Worm (Caenorhabditis elegans) whole organism, L3 larva: ENCODE results near the gene Y73F8A.23.

Source experiments
- R02D3.7 ChIP-seq: fragments of 150-350 bp; optimal IDR thresholded peaks from 2 replicates; lab custom pipeline; 2014; ENCODE audit warnings: missing biosample characterization, missing genetic modification characterization
- ZK546.5 ChIP-seq: sonication (generic microtip); optimal IDR thresholded peaks from 2 replicates; lab custom pipeline; 2017; ENCODE audit warnings: missing biosample characterization, missing genetic modification characterization
- aly-2 ChIP-seq: fragments of 150-350 bp; optimal IDR thresholded peaks from 2 replicates; lab custom pipeline; 2014; ENCODE audit warnings: missing biosample characterization, missing genetic modification characterization
- ama-1 ChIP-seq: fragments of 150-350 bp; optimal IDR thresholded peaks from 2 replicates; lab custom pipeline; 2018
- ceh-16 ChIP-seq: sonication (generic microtip); optimal IDR thresholded peaks from 2 replicates; lab custom pipeline; 2017; ENCODE audit warnings: missing biosample characterization, missing genetic modification characterization
- ceh-28 ChIP-seq: fragments of 150-350 bp; optimal IDR thresholded peaks from 2 replicates; lab custom pipeline; 2014; ENCODE audit warnings: missing biosample characterization, missing genetic modification reagents, missing genetic modification characterization
- ceh-82 ChIP-seq: fragments of 150-350 bp; optimal IDR thresholded peaks from 2 replicates; lab custom pipeline; 2014; ENCODE audit warnings: missing biosample characterization, missing genetic modification characterization
- ceh-9 ChIP-seq: sonication (generic microtip); optimal IDR thresholded peaks from 2 replicates; lab custom pipeline; 2018; ENCODE audit warnings: missing biosample characterization, missing genetic modification characterization
- daf-12 ChIP-seq: fragments of 150-350 bp; optimal IDR thresholded peaks from 2 replicates; lab custom pipeline; 2014; ENCODE audit warnings: missing biosample characterization, missing genetic modification reagents, missing genetic modification characterization
- egl-27 ChIP-seq: sonication (generic microtip); optimal IDR thresholded peaks from 4 replicates; lab custom pipeline; 2017; ENCODE audit warnings: missing biosample characterization, missing genetic modification reagents, missing genetic modification characterization
- egl-5 ChIP-seq: fragments of 150-350 bp; optimal IDR thresholded peaks from 2 replicates; lab custom pipeline; 2017; ENCODE audit warnings: missing biosample characterization, missing genetic modification reagents, missing genetic modification characterization, inconsistent platforms
- elt-1 ChIP-seq: fragments of 150-350 bp; optimal IDR thresholded peaks from 2 replicates; lab custom pipeline; 2014; ENCODE audit warnings: missing biosample characterization, missing genetic modification characterization
- elt-2 ChIP-seq: sonication (generic microtip); optimal IDR thresholded peaks from 2 replicates; lab custom pipeline; 2016; ENCODE audit warnings: missing genetic modification reagents, mild to moderate bottlenecking, missing genetic modification characterization, missing compliant biosample characterization
- elt-3 ChIP-seq, 3 experiments: fragments of 150-350 bp in 1 of 3; sonication (generic microtip) in 2 of 3; optimal IDR thresholded peaks; 2 replicates in 2 of 3; 4 replicates in 1 of 3; lab custom pipeline; 2014 to 2017; ENCODE audit warnings: missing biosample characterization in 3 of 3, missing genetic modification characterization in 3 of 3
- eor-1 ChIP-seq, 2 experiments: fragments of 150-350 bp; optimal IDR thresholded peaks; 2 replicates each; lab custom pipeline; 2014 to 2018; ENCODE audit warnings: missing biosample characterization in 2 of 2, missing genetic modification characterization in 2 of 2
- fkh-10 ChIP-seq: sonication (generic microtip); optimal IDR thresholded peaks from 2 replicates; lab custom pipeline; 2017; ENCODE audit warnings: missing biosample characterization, missing genetic modification reagents, missing genetic modification characterization
- fkh-2 ChIP-seq: fragments of 150-350 bp; optimal IDR thresholded peaks from 2 replicates; lab custom pipeline; 2014; ENCODE audit warnings: missing biosample characterization, missing genetic modification reagents, missing genetic modification characterization
- fos-1 ChIP-seq: fragments of 150-350 bp; optimal IDR thresholded peaks from 2 replicates; lab custom pipeline; 2014; ENCODE audit warnings: missing biosample characterization, missing genetic modification characterization
- hmg-11 ChIP-seq: sonication (generic microtip); optimal IDR thresholded peaks from 2 replicates; lab custom pipeline; 2016; ENCODE audit warnings: missing genetic modification characterization, missing compliant biosample characterization
- jun-1 ChIP-seq: fragments of 150-350 bp; optimal IDR thresholded peaks from 2 replicates; lab custom pipeline; 2014; ENCODE audit warnings: missing biosample characterization, missing genetic modification reagents, missing genetic modification characterization
- lin-15B ChIP-seq: fragments of 150-350 bp; optimal IDR thresholded peaks from 2 replicates; lab custom pipeline; 2014; ENCODE audit warnings: missing biosample characterization, missing genetic modification characterization
- lin-39 ChIP-seq: fragments of 150-350 bp; optimal IDR thresholded peaks from 2 replicates; lab custom pipeline; 2018; ENCODE audit warnings: missing biosample characterization, missing genetic modification reagents, missing genetic modification characterization
- lsy-12 ChIP-seq: sonication (generic microtip); optimal IDR thresholded peaks from 2 replicates; lab custom pipeline; 2016; ENCODE audit warnings: mild to moderate bottlenecking, missing genetic modification characterization, missing compliant biosample characterization
- mdl-1 ChIP-seq: fragments of 150-350 bp; optimal IDR thresholded peaks from 2 replicates; lab custom pipeline; 2014; ENCODE audit warnings: missing biosample characterization, missing genetic modification characterization
- mml-1 ChIP-seq: fragments of 150-350 bp; sonication (generic microtip); optimal IDR thresholded peaks from 3 replicates; lab custom pipeline; 2014; ENCODE audit warnings: missing biosample characterization, missing genetic modification characterization
- nfya-1 ChIP-seq: sonication (generic microtip); optimal IDR thresholded peaks from 2 replicates; lab custom pipeline; 2017; ENCODE audit warnings: missing genetic modification characterization, mild to moderate bottlenecking, missing compliant biosample characterization, antibody characterized with exemption, moderate library complexity; ENCODE audit not compliant: insufficient read depth
- nhr-11 ChIP-seq: fragments of 150-350 bp; optimal IDR thresholded peaks from 2 replicates; lab custom pipeline; 2014; ENCODE audit warnings: missing biosample characterization, missing genetic modification characterization
- nhr-12 ChIP-seq: fragments of 150-350 bp; optimal IDR thresholded peaks from 2 replicates; lab custom pipeline; 2014; ENCODE audit warnings: missing biosample characterization, missing genetic modification characterization
- nhr-23 ChIP-seq: fragments of 150-350 bp; optimal IDR thresholded peaks from 2 replicates; lab custom pipeline; 2014; ENCODE audit warnings: missing biosample characterization, missing genetic modification reagents, missing genetic modification characterization
- nhr-237 ChIP-seq: fragments of 150-350 bp; optimal IDR thresholded peaks from 2 replicates; lab custom pipeline; 2014; ENCODE audit warnings: missing biosample characterization, missing genetic modification characterization
- nhr-25 ChIP-seq: sonication (generic microtip); optimal IDR thresholded peaks from 2 replicates; lab custom pipeline; 2017; ENCODE audit warnings: missing biosample characterization, missing genetic modification characterization
- nhr-28 ChIP-seq: fragments of 150-350 bp; optimal IDR thresholded peaks from 2 replicates; lab custom pipeline; 2014; ENCODE audit warnings: missing biosample characterization, missing genetic modification characterization
- nhr-43 ChIP-seq: sonication (generic microtip); optimal IDR thresholded peaks from 2 replicates; lab custom pipeline; 2016; ENCODE audit warnings: mild to moderate bottlenecking, missing genetic modification characterization, missing compliant biosample characterization; ENCODE audit not compliant: poor library complexity, severe bottlenecking
- nhr-67 ChIP-seq: fragments of 150-350 bp; optimal IDR thresholded peaks from 2 replicates; lab custom pipeline; 2014; ENCODE audit warnings: missing biosample characterization, missing genetic modification characterization
- nhr-76 ChIP-seq: fragments of 150-350 bp; sonication (generic microtip); optimal IDR thresholded peaks from 5 replicates; lab custom pipeline; 2014; ENCODE audit warnings: missing biosample characterization, missing genetic modification characterization
- nhr-77 ChIP-seq: fragments of 150-350 bp; optimal IDR thresholded peaks from 2 replicates; lab custom pipeline; 2014; ENCODE audit warnings: missing biosample characterization, missing genetic modification characterization
- pha-4 ChIP-seq: fragments of 150-350 bp; optimal IDR thresholded peaks from 2 replicates; lab custom pipeline; 2014; ENCODE audit warnings: missing biosample characterization, missing genetic modification reagents, missing genetic modification characterization
- pqm-1 ChIP-seq: fragments of 150-350 bp; optimal IDR thresholded peaks from 2 replicates; lab custom pipeline; 2017; ENCODE audit warnings: missing biosample characterization, missing genetic modification characterization, inconsistent platforms
- sea-2 ChIP-seq: fragments of 150-350 bp; sonication (generic microtip); optimal IDR thresholded peaks from 4 replicates; lab custom pipeline; 2014; ENCODE audit warnings: missing biosample characterization, missing genetic modification reagents, missing genetic modification characterization
- skn-1 ChIP-seq: fragments of 150-350 bp; optimal IDR thresholded peaks from 2 replicates; lab custom pipeline; 2014; ENCODE audit warnings: missing biosample characterization, missing genetic modification characterization
- snpc-4 ChIP-seq: fragments of 150-350 bp; optimal IDR thresholded peaks from 2 replicates; lab custom pipeline; 2014; ENCODE audit warnings: missing biosample characterization, missing genetic modification characterization
- tbx-2 ChIP-seq: sonication (generic microtip); optimal IDR thresholded peaks from 2 replicates; lab custom pipeline; 2016; ENCODE audit warnings: mild to moderate bottlenecking, missing genetic modification characterization, missing compliant biosample characterization
- unc-39 ChIP-seq: sonication (generic microtip); optimal IDR thresholded peaks from 4 replicates; lab custom pipeline; 2017; ENCODE audit warnings: missing biosample characterization, missing genetic modification characterization
- unc-62 ChIP-seq: fragments of 150-350 bp; sonication (generic microtip); optimal IDR thresholded peaks from 4 replicates; lab custom pipeline; 2014; ENCODE audit warnings: missing biosample characterization, missing genetic modification reagents, missing genetic modification characterization
- zag-1 ChIP-seq: fragments of 150-350 bp; optimal IDR thresholded peaks from 2 replicates; lab custom pipeline; 2014; ENCODE audit warnings: missing biosample characterization, missing genetic modification characterization
- ztf-11 ChIP-seq: fragments of 150-350 bp; optimal IDR thresholded peaks from 2 replicates; lab custom pipeline; 2014; ENCODE audit warnings: missing biosample characterization, missing genetic modification characterization
- ztf-4 ChIP-seq: fragments of 150-350 bp; optimal IDR thresholded peaks from 2 replicates; lab custom pipeline; 2014; ENCODE audit warnings: missing biosample characterization, missing genetic modification characterization

Y73F8A.23 gene

DNA sequence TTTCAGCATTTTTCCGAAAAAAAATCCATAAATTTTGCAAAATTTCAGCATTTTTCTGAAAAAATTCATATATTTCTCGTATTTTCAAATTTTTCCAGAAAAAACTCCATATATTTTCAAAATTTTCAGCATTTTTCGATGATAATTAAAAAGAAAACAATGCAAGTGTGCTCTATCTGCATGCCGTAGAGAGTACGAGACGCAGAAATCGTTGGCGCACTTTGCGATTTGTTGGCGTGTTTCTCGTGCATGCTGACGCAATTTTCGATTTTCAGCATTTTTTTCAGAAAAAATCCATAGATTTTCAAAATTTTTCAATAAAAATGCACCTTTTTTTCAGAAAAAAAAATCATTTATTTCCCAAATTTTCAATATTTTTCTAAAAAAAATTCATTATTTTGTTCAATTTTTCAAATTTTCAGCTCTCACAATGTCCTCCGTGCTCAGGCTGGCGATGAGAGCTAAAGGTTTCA, 28.0 kb upstream of the Y73F8A.23 start, which contains the start of gene Y73F8A.27 (continued):
- TF ChIP-seq nhr-12 (tag; lab: Kevin White, UChicago) (no peak), nhr-67 (tag; lab: Kevin White, UChicago) (no peak), unc-62 (GFP tag; lab: Kevin White, UChicago) (no peak), nhr-23 (tag; lab: Kevin White, UChicago) (peak; percentile 96), ama-1 (peak; percentile 40)

- peak; percentile 34 for TF ChIP-seq unc-62 (GFP tag; lab: Kevin White, UChicago)
- TF ChIP-seq sea-2: no peak
- peak; percentile 95 for TF ChIP-seq nhr-11
- TF ChIP-seq ztf-11: no peak
- peak; percentile 90 for TF ChIP-seq lsy-12 (tag; lab: Kevin White, UChicago)
- peak; percentile 61 for TF ChIP-seq egl-27 (tag; lab: Kevin White, UChicago)
- TF ChIP-seq hmg-11 (tag; lab: Kevin White, UChicago): peak; percentile 87
- TF ChIP-seq R02D3.7 (tag; lab: Kevin White, UChicago): peak; percentile 87
- peak; percentile 74 for TF ChIP-seq nhr-76 (tag; lab: Kevin White, UChicago)
- TF ChIP-seq mml-1 (tag; lab: Kevin White, UChicago): no peak
- peak; percentile 96 for TF ChIP-seq nhr-25 (tag; lab: Kevin White, UChicago)
- peak; percentile 74 for TF ChIP-seq elt-2
- TF ChIP-seq zag-1: peak; percentile 21
- peak; percentile 80 for TF ChIP-seq ztf-4 (tag; lab: Kevin White, UChicago)
- TF ChIP-seq nhr-67 (tag; lab: Kevin White, UChicago): peak; percentile 36
- peak; percentile 60 for TF ChIP-seq fkh-2 (tag; lab: Kevin White, UChicago)
- peak; percentile 84 for TF ChIP-seq ceh-82 (tag; lab: Kevin White, UChicago)
- TF ChIP-seq lin-39: peak; percentile 72
- peak; percentile 29 for TF ChIP-seq unc-39 (tag; lab: Kevin White, UChicago)
- TF ChIP-seq skn-1 (tag; lab: Kevin White, UChicago): peak; percentile 92
- TF ChIP-seq ZK546.5 (tag; lab: Kevin White, UChicago): peak; percentile 49
- peak; percentile 95 for TF ChIP-seq tbx-2 (tag; lab: Kevin White, UChicago)
- peak; percentile 95 for TF ChIP-seq fkh-10 (GFP tag; lab: Kevin White, UChicago)
- TF ChIP-seq egl-5 (tag; lab: Kevin White, UChicago): peak; percentile 89
- TF ChIP-seq mdl-1 (tag; lab: Kevin White, UChicago): no peak
- peak; percentile 97 for TF ChIP-seq pha-4 (tag; lab: Kevin White, UChicago)
- TF ChIP-seq nhr-237 (tag; lab: Kevin White, UChicago): no peak
- TF ChIP-seq eor-1 (tag; optimal IDR thresholded peaks at IDR 0.05; lab: Kevin White, UChicago): peak in 1 of 2 experiments; percentile 77
- TF ChIP-seq jun-1 (tag; lab: Kevin White, UChicago): peak; percentile 95
- TF ChIP-seq aly-2 (tag; lab: Kevin White, UChicago): peak; percentile 47
- TF ChIP-seq snpc-4 (tag; lab: Kevin White, UChicago): peak; percentile 91
- TF ChIP-seq nhr-23 (tag; lab: Kevin White, UChicago): peak; percentile 98
- TF ChIP-seq nfya-1: peak; percentile 95
- TF ChIP-seq ceh-9: no peak
- TF ChIP-seq fos-1 (tag; lab: Kevin White, UChicago): no peak
- peak; percentile 94 for TF ChIP-seq ceh-28 (tag; lab: Kevin White, UChicago)
- no peak for TF ChIP-seq ceh-16 (tag; lab: Kevin White, UChicago)
- TF ChIP-seq elt-3 (tag; optimal IDR thresholded peaks at IDR 0.05; lab: Kevin White, UChicago): no peak
- TF ChIP-seq nhr-28 (tag; lab: Kevin White, UChicago): peak; percentile 50
- peak; percentile 66 for TF ChIP-seq ama-1
- TF ChIP-seq pqm-1: peak; percentile 85
- TF ChIP-seq nhr-12 (tag; lab: Kevin White, UChicago): no peak
- peak; percentile 99 for TF ChIP-seq lin-15B
- peak; percentile 92 for TF ChIP-seq nhr-77 (tag; lab: Kevin White, UChicago)
- TF ChIP-seq elt-1 (tag; lab: Kevin White, UChicago): peak; percentile 53
- TF ChIP-seq daf-12 (tag; lab: Kevin White, UChicago): peak; percentile 19
- TF ChIP-seq nhr-43 (tag; lab: Kevin White, UChicago): peak; percentile 97
Measured at ce11 chrIV:15471430-15471829, 27.0 kb upstream of the Y73F8A.23 start, which contains the start of gene ntl-11. ntl-11 (minus strand) TSS chrIV:15471495.
